Worm (Caenorhabditis elegans) whole organism, midembryonic: Measurements from ENCODE around the gene F55A11.11.
A peak's percentile ranks its signal among the peaks of the same experiment; 100 is the strongest.

Experiments
- T22C8.4 ChIP-seq: fragments of 200-800 bp; sonication (Bioruptor generic); IDR thresholded peaks from 2 replicates; pipeline ENCODE4 v1.3.6; 2022; ENCODE audit warnings: missing genetic modification characterization, missing compliant biosample characterization
- cog-1 ChIP-seq: sonication (generic microtip); optimal IDR thresholded peaks from 2 replicates; lab custom pipeline; 2016; ENCODE audit warnings: missing genetic modification characterization, missing compliant biosample characterization
- flt-1 ChIP-seq: fragments of 200-800 bp; sonication (Bioruptor generic); IDR thresholded peaks from 2 replicates; pipeline ENCODE4 v1.3.6; 2022; ENCODE audit warnings: missing genetic modification characterization, missing compliant biosample characterization
- klf-2 ChIP-seq: fragments of 200-800 bp; sonication (Bioruptor generic); conservative IDR thresholded peaks from 2 replicates; pipeline ENCODE4 v1.3.6; 2022; ENCODE audit warnings: missing genetic modification reagents, missing genetic modification characterization, missing compliant biosample characterization
- med-1 ChIP-seq: sonication (generic microtip); optimal IDR thresholded peaks from 2 replicates; lab custom pipeline; 2017; ENCODE audit warnings: missing genetic modification characterization, mild to moderate bottlenecking, missing compliant biosample characterization, antibody characterized with exemption, missing genetic modification reagents; ENCODE audit not compliant: insufficient read depth
- ref-1 ChIP-seq: fragments of 200-800 bp; sonication (Bioruptor generic); conservative IDR thresholded peaks from 2 replicates; pipeline ENCODE4 v1.3.6; 2022; ENCODE audit warnings: missing genetic modification reagents, missing genetic modification characterization, missing compliant biosample characterization
- tab-1 ChIP-seq: fragments of 200-800 bp; sonication (Bioruptor generic); IDR thresholded peaks from 2 replicates; pipeline ENCODE4 v1.3.6; 2022; ENCODE audit warnings: missing genetic modification characterization, missing compliant biosample characterization
- ztf-23 ChIP-seq: fragments of 200-800 bp; sonication (Bioruptor generic); IDR thresholded peaks from 2 replicates; pipeline ENCODE4 v1.3.6; 2022; ENCODE audit warnings: missing genetic modification reagents, missing genetic modification characterization, missing compliant biosample characterization
- ztf-29 ChIP-seq: fragments of 200-800 bp; sonication (Bioruptor generic); IDR thresholded peaks from 2 replicates; pipeline ENCODE4 v1.3.6; 2022; ENCODE audit warnings: missing genetic modification reagents, missing genetic modification characterization, missing compliant biosample characterization

Gene F55A11.11

ce11 chrV:11782809-11783440 is at the start of gene F55A11.11:
Gene F55A11.11, plus strand, starts transcription at chrV:11783149.
- TF ChIP-seq T22C8.4 (peak; percentile 97), ztf-29 (GFP tag; lab: Robert Waterston, UW) (peak; percentile 93), ztf-23 (GFP tag; lab: Robert Waterston, UW) (peak; percentile 97), cog-1 (tag; lab: Kevin White, UChicago) (peak; percentile 88), ref-1 (GFP tag; lab: Robert Waterston, UW) (peak; percentile 93), klf-2 (GFP tag; lab: Robert Waterston, UW) (peak; percentile 90), flt-1 (GFP tag; lab: Robert Waterston, UW) (peak; percentile 98), med-1 (GFP tag; lab: Kevin White, UChicago) (peak; percentile 87), tab-1 (GFP tag; lab: Robert Waterston, UW) (peak; percentile 96)

DNA sequence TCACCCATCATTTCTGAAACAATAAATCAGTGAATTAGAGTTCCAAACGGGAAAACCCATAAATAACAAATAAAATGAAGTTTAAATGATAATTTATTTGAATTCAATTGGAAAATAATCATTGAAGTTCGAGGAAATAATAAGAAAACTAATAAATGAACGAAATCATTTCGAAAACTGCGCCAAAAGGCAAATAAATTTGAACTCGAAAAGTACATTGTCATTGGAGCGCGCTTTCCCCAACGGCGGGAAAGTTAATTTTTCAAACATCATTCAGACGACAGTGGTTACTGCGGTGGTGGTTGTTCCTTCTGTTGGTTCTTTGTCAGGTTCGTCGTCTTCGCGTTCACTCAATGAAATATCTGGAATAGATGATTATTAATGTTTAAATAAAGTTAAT is 49.5 kb upstream of the F55A11.11 start, which contains the start of gene npp-22:
Gene npp-22 (minus strand): TSS at position 13 of the 400 bp plus-strand sequence.
- TF ChIP-seq ztf-29 (GFP tag; lab: Robert Waterston, UW), result no peak
- TF ChIP-seq med-1 (GFP tag; lab: Kevin White, UChicago), result no peak
- no peak for TF ChIP-seq tab-1 (GFP tag; lab: Robert Waterston, UW)
- no peak for TF ChIP-seq flt-1 (GFP tag; lab: Robert Waterston, UW)
- no peak for TF ChIP-seq T22C8.4
- no peak for TF ChIP-seq klf-2 (GFP tag; lab: Robert Waterston, UW)
- no peak for TF ChIP-seq ztf-23 (GFP tag; lab: Robert Waterston, UW)
- TF ChIP-seq ref-1 (GFP tag; lab: Robert Waterston, UW), result no peak
- TF ChIP-seq cog-1 (tag; lab: Kevin White, UChicago), result no peak

DNA sequence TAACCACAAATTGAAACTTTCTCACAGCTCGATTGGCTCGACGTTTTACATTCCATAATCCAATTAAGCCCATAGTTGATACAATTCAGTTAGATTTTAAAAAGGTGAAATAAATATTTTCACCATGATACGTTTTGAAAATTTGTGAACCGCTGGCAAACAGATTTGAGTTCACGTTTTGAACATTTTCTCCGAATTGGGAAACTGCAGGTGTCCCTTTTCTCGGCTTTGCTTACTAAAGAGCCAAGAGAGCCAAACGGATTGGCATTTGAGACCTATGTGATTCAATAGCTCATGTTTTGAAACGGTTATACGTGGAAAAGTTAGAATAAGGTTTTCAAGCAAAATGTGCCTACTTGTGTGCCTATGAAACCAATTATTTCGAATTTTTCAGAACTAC is 46.1 kb upstream of the F55A11.11 start, which contains the start of gene spe-42:
Gene spe-42 (minus strand): TSS at position 101 of the 400 bp plus-strand sequence.
- TF ChIP-seq flt-1 (GFP tag; lab: Robert Waterston, UW) (no peak), T22C8.4 (no peak), klf-2 (GFP tag; lab: Robert Waterston, UW) (no peak), cog-1 (tag; lab: Kevin White, UChicago) (no peak), ztf-23 (GFP tag; lab: Robert Waterston, UW) (no peak), ztf-29 (GFP tag; lab: Robert Waterston, UW) (no peak), tab-1 (GFP tag; lab: Robert Waterston, UW) (no peak), med-1 (GFP tag; lab: Kevin White, UChicago) (no peak), ref-1 (GFP tag; lab: Robert Waterston, UW) (no peak)

- TF ChIP-seq ztf-29 (GFP tag; lab: Robert Waterston, UW) (no peak), tab-1 (GFP tag; lab: Robert Waterston, UW) (no peak), flt-1 (GFP tag; lab: Robert Waterston, UW) (no peak), med-1 (GFP tag; lab: Kevin White, UChicago) (no peak), ref-1 (GFP tag; lab: Robert Waterston, UW) (no peak), cog-1 (tag; lab: Kevin White, UChicago) (no peak), ztf-23 (GFP tag; lab: Robert Waterston, UW) (no peak), klf-2 (GFP tag; lab: Robert Waterston, UW) (no peak), T22C8.4 (no peak)
Observed at ce11 chrV:11737333-11737732, 45.6 kb upstream of the F55A11.11 start.

DNA sequence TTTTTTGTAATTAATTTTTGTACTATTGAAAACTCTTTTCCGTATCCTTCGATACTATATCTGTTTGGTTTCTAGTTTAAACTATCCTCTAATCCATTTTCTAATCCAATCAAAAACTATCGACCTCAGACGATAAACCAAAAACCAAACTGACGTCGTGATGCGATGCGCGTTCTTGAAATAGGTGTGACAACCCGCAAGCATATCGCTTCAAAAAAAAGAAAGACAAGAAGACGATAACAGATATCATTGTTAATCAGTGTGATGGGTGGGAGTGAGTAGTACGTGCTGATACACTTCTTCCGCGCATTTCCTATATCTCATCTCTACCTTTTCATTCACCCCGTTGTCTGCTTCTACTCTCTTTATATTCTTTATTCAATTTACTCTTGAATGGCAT is 43.1 kb upstream of the F55A11.11 start, which contains the start of gene T04F3.1:
Gene T04F3.1 (plus strand): TSS at position 246 of the 400 bp plus-strand sequence.
- TF ChIP-seq ref-1 (GFP tag; lab: Robert Waterston, UW) (no peak), med-1 (GFP tag; lab: Kevin White, UChicago) (no peak), T22C8.4 (no peak), tab-1 (GFP tag; lab: Robert Waterston, UW) (no peak), cog-1 (tag; lab: Kevin White, UChicago) (no peak), ztf-23 (GFP tag; lab: Robert Waterston, UW) (no peak), ztf-29 (GFP tag; lab: Robert Waterston, UW) (no peak), klf-2 (GFP tag; lab: Robert Waterston, UW) (no peak), flt-1 (GFP tag; lab: Robert Waterston, UW) (no peak)

DNA sequence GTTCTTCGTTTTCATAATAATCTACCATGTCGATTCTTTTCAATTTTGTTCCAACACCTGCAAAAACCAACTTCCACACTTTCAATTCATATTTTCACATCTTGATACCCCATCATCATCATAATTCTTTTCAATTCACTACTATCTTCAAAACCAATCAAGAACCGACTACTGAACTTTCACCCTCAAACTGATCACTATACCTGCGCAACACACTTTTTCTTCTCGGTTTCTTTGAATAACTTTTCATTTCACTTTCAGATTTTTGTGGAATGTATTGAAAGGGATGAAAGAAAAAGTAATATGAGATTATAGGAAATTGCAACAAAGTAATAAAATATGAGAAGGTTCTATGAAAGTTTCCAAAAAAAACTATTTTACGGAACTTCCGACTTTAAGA is 41.9 kb upstream of the F55A11.11 start:
- no peak for TF ChIP-seq cog-1 (tag; lab: Kevin White, UChicago)
- TF ChIP-seq T22C8.4, result no peak
- no peak for TF ChIP-seq med-1 (GFP tag; lab: Kevin White, UChicago)
- no peak for TF ChIP-seq klf-2 (GFP tag; lab: Robert Waterston, UW)
- no peak for TF ChIP-seq tab-1 (GFP tag; lab: Robert Waterston, UW)
- no peak for TF ChIP-seq ztf-23 (GFP tag; lab: Robert Waterston, UW)
- TF ChIP-seq ref-1 (GFP tag; lab: Robert Waterston, UW), result no peak

DNA sequence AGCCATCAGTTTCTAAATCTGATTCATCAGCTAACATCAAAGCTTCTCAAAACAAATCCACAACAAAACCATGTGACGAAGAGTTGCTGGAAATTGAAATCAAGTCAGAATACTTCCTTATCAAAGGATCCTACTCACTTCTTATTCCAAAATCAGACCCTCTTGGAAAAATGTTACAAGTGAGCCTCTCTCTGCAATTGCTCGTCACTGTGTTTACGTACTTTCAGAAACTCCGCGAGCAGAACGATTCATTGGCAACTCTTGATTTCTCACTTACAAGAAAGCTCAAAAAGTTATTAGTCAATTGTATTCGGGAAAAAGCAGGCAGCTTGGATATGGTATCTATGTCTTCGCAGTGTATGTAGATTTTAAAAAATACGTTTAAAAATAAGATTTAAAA is 31.5 kb upstream of the F55A11.11 start:
- TF ChIP-seq ztf-23 (GFP tag; lab: Robert Waterston, UW) (no peak), cog-1 (tag; lab: Kevin White, UChicago) (no peak), tab-1 (GFP tag; lab: Robert Waterston, UW) (no peak), klf-2 (GFP tag; lab: Robert Waterston, UW) (no peak), ref-1 (GFP tag; lab: Robert Waterston, UW) (no peak), ztf-29 (GFP tag; lab: Robert Waterston, UW) (no peak), T22C8.4 (no peak), med-1 (GFP tag; lab: Kevin White, UChicago) (no peak), flt-1 (GFP tag; lab: Robert Waterston, UW) (no peak)

ce11 chrV:11755848-11756247 is 27.1 kb upstream of the F55A11.11 start:
- no peak for TF ChIP-seq flt-1 (GFP tag; lab: Robert Waterston, UW)
- no peak for TF ChIP-seq tab-1 (GFP tag; lab: Robert Waterston, UW)
- no peak for TF ChIP-seq T22C8.4
- no peak for TF ChIP-seq ztf-23 (GFP tag; lab: Robert Waterston, UW)
- TF ChIP-seq ztf-29 (GFP tag; lab: Robert Waterston, UW), result no peak
- TF ChIP-seq med-1 (GFP tag; lab: Kevin White, UChicago), result no peak
- no peak for TF ChIP-seq klf-2 (GFP tag; lab: Robert Waterston, UW)
- TF ChIP-seq ref-1 (GFP tag; lab: Robert Waterston, UW), result no peak
- TF ChIP-seq cog-1 (tag; lab: Kevin White, UChicago), result no peak
